Worm (Caenorhabditis elegans) whole organism, L2 larva: ENCODE data around the gene math-48.

Experiments
- ZK546.5 ChIP-seq: sonication (generic microtip); optimal IDR thresholded peaks from 2 replicates; lab custom pipeline; 2017; ENCODE audit warnings: missing biosample characterization, missing genetic modification characterization
- alr-1 ChIP-seq: fragments of 150-350 bp; optimal IDR thresholded peaks from 2 replicates; lab custom pipeline; 2014; ENCODE audit warnings: missing biosample characterization, missing genetic modification characterization
- ama-1 ChIP-seq: fragments of 150-350 bp; optimal IDR thresholded peaks from 2 replicates; lab custom pipeline; 2018; ENCODE audit warnings: inconsistent platforms
- lin-11 ChIP-seq: fragments of 150-350 bp; sonication (generic microtip); optimal IDR thresholded peaks from 2 replicates; lab custom pipeline; 2014; ENCODE audit warnings: missing biosample characterization, missing genetic modification characterization, inconsistent platforms, mixed read lengths
- lin-13 ChIP-seq: fragments of 150-350 bp; optimal IDR thresholded peaks from 2 replicates; lab custom pipeline; 2014; ENCODE audit warnings: missing biosample characterization, missing genetic modification reagents, missing genetic modification characterization
- lsy-2 ChIP-seq, 2 experiments: fragments of 150-350 bp in 1 of 2; sonication (generic microtip) in 1 of 2; optimal IDR thresholded peaks; 2 replicates each; lab custom pipeline; 2014 to 2017; ENCODE audit warnings: missing biosample characterization in 2 of 2, missing genetic modification characterization in 2 of 2
- mdl-1 ChIP-seq, 2 experiments: fragments of 150-350 bp in 1 of 2; sonication (generic microtip) in 1 of 2; optimal IDR thresholded peaks; 2 replicates each; lab custom pipeline; 2017; ENCODE audit warnings: missing biosample characterization in 2 of 2, missing genetic modification characterization in 2 of 2
- nhr-21 ChIP-seq: fragments of 150-350 bp; optimal IDR thresholded peaks from 2 replicates; lab custom pipeline; 2014; ENCODE audit warnings: missing biosample characterization, missing genetic modification characterization
- nhr-237 ChIP-seq: fragments of 150-350 bp; optimal IDR thresholded peaks from 2 replicates; lab custom pipeline; 2014; ENCODE audit warnings: missing biosample characterization, missing genetic modification characterization
- unc-39 ChIP-seq: fragments of 150-350 bp; optimal IDR thresholded peaks from 2 replicates; lab custom pipeline; 2014; ENCODE audit warnings: missing biosample characterization, missing genetic modification characterization
- unc-62 ChIP-seq: fragments of 150-350 bp; optimal IDR thresholded peaks from 2 replicates; lab custom pipeline; 2014; ENCODE audit warnings: missing biosample characterization, missing genetic modification reagents, missing genetic modification characterization
- ztf-1 ChIP-seq: fragments of 200-800 bp; sonication (Bioruptor generic); conservative IDR thresholded peaks from 2 replicates; pipeline ENCODE4 v1.3.6; 2022; ENCODE audit warnings: missing genetic modification characterization, missing compliant biosample characterization
- ztf-11 ChIP-seq: sonication (generic microtip); optimal IDR thresholded peaks from 2 replicates; lab custom pipeline; 2017; ENCODE audit warnings: missing biosample characterization, missing genetic modification characterization

- TF ChIP-seq nhr-237 (tag; lab: Kevin White, UChicago) = no peak
- no peak for TF ChIP-seq ama-1 (lab: Kevin White, UChicago)
- TF ChIP-seq ztf-11 (tag; lab: Kevin White, UChicago) = no peak
- no peak for TF ChIP-seq unc-39
- no peak for TF ChIP-seq ztf-1 (GFP tag; lab: Robert Waterston, UW)
- no peak for TF ChIP-seq lsy-2 (tag; optimal IDR thresholded peaks at IDR 0.05; lab: Kevin White, UChicago)
- TF ChIP-seq nhr-21 (tag; lab: Kevin White, UChicago) = no peak
- no peak for TF ChIP-seq lin-11 (tag; lab: Kevin White, UChicago)
- TF ChIP-seq alr-1 (tag; lab: Kevin White, UChicago) = no peak
- TF ChIP-seq ZK546.5 = no peak
- no peak for TF ChIP-seq lin-13
- TF ChIP-seq unc-62 (GFP tag; lab: Kevin White, UChicago) = no peak
- TF ChIP-seq mdl-1 (tag; optimal IDR thresholded peaks at IDR 0.05; lab: Kevin White, UChicago) = no peak
These were observed 44.3 kb downstream of the math-48 start, which contains the start of gene math-23 for ce11 chrII:1901981-1902380.
